Fruit fly (Drosophila melanogaster) whole organism, embryonic: ENCODE data around the gene cu.

Experiments
- Abd-B ChIP-seq: fragments of 200-800 bp; sonication (Bioruptor generic); optimal IDR thresholded peaks from 2 replicates; lab custom pipeline; 2018; ENCODE audit warnings: missing biosample characterization, mild to moderate bottlenecking, missing genetic modification characterization, moderate library complexity
- CG10321 ChIP-seq: fragments of 200-800 bp; sonication (Bioruptor generic); IDR thresholded peaks from 2 replicates; pipeline ENCODE4 v1.3.6; 2022; ENCODE audit warnings: missing biosample characterization, missing genetic modification characterization
- CG10565 ChIP-seq: fragments of 200-800 bp; sonication (Bioruptor generic); optimal IDR thresholded peaks from 3 replicates; lab custom pipeline; 2016; ENCODE audit warnings: missing biosample characterization, mild to moderate bottlenecking, missing genetic modification characterization
- CG12236 ChIP-seq: fragments of 200-800 bp; sonication (Bioruptor generic); optimal IDR thresholded peaks from 2 replicates; lab custom pipeline; 2016; ENCODE audit warnings: missing biosample characterization, missing genetic modification characterization
- CG14014 ChIP-seq: fragments of 200-800 bp; sonication (Bioruptor generic); IDR thresholded peaks from 2 replicates; pipeline ENCODE4 v1.3.6; 2022; ENCODE audit warnings: missing biosample characterization, missing genetic modification characterization
- CG15269 ChIP-seq: fragments of 200-800 bp; sonication (Bioruptor generic); optimal IDR thresholded peaks from 2 replicates; lab custom pipeline; 2018; ENCODE audit warnings: missing biosample characterization, mild to moderate bottlenecking, missing genetic modification characterization, moderate library complexity
- CG1603 ChIP-seq: fragments of 200-800 bp; sonication (Bioruptor generic); optimal IDR thresholded peaks from 2 replicates; lab custom pipeline; 2019; ENCODE audit warnings: missing biosample characterization, mild to moderate bottlenecking, missing genetic modification characterization, moderate library complexity
- CG16815 ChIP-seq: fragments of 200-800 bp; sonication (Bioruptor generic); optimal IDR thresholded peaks from 3 replicates; lab custom pipeline; 2017; ENCODE audit warnings: missing biosample characterization, mild to moderate bottlenecking, missing genetic modification characterization
- CG18599 ChIP-seq: fragments of 200-800 bp; sonication (Bioruptor generic); optimal IDR thresholded peaks from 3 replicates; lab custom pipeline; 2017; ENCODE audit warnings: missing biosample characterization, missing genetic modification characterization, mild to moderate bottlenecking, moderate library complexity, missing genetic modification reagents
- CG30403 ChIP-seq: fragments of 200-800 bp; sonication (Bioruptor generic); optimal IDR thresholded peaks from 3 replicates; lab custom pipeline; 2016; ENCODE audit warnings: missing biosample characterization, missing genetic modification characterization
- CG31224 ChIP-seq: fragments of 200-800 bp; sonication (Bioruptor generic); IDR thresholded peaks from 2 replicates; pipeline ENCODE4 v1.3.6; 2022; ENCODE audit warnings: missing biosample characterization, missing genetic modification characterization
- CG31388 ChIP-seq: fragments of 200-800 bp; sonication (Bioruptor generic); optimal IDR thresholded peaks from 2 replicates; lab custom pipeline; 2016; ENCODE audit warnings: missing biosample characterization, missing genetic modification characterization
- CG33557 ChIP-seq: fragments of 200-800 bp; sonication (Bioruptor generic); optimal IDR thresholded peaks from 2 replicates; lab custom pipeline; 2019; ENCODE audit warnings: missing biosample characterization, mild to moderate bottlenecking, missing genetic modification characterization, moderate library complexity
- CG3847 ChIP-seq: fragments of 200-800 bp; sonication (Bioruptor generic); IDR thresholded peaks from 2 replicates; pipeline ENCODE4 v1.3.6; 2022; ENCODE audit warnings: missing biosample characterization, missing genetic modification characterization
- CG43689 ChIP-seq: fragments of 200-800 bp; sonication (Bioruptor generic); IDR thresholded peaks from 2 replicates; pipeline ENCODE4 v1.3.6; 2022; ENCODE audit warnings: missing biosample characterization, missing genetic modification characterization
- CG4424 ChIP-seq: fragments of 200-800 bp; sonication (Bioruptor generic); optimal IDR thresholded peaks from 3 replicates; lab custom pipeline; 2016; ENCODE audit warnings: missing biosample characterization, missing genetic modification characterization
- CG4617 ChIP-seq: fragments of 200-800 bp; sonication (Bioruptor generic); optimal IDR thresholded peaks from 3 replicates; lab custom pipeline; 2016; ENCODE audit warnings: missing biosample characterization, missing genetic modification characterization, borderline replicate concordance
- CG4730 ChIP-seq: fragments of 200-800 bp; sonication (Bioruptor generic); IDR thresholded peaks from 2 replicates; pipeline ENCODE4 v1.3.6; 2022; ENCODE audit warnings: missing biosample characterization, missing genetic modification characterization
- CG4820 ChIP-seq: fragments of 200-800 bp; sonication (Bioruptor generic); optimal IDR thresholded peaks from 3 replicates; lab custom pipeline; 2016; ENCODE audit warnings: missing biosample characterization, missing genetic modification characterization
- CG6254 ChIP-seq: fragments of 200-800 bp; sonication (Bioruptor generic); optimal IDR thresholded peaks from 3 replicates; lab custom pipeline; 2017; ENCODE audit warnings: mild to moderate bottlenecking, missing biosample characterization, missing genetic modification reagents, missing genetic modification characterization
- CG7987 ChIP-seq: fragments of 200-800 bp; sonication (Bioruptor generic); optimal IDR thresholded peaks from 2 replicates; lab custom pipeline; 2018; ENCODE audit warnings: missing biosample characterization, mild to moderate bottlenecking, missing genetic modification characterization, moderate library complexity
- D19B ChIP-seq: fragments of 200-800 bp; sonication (Bioruptor generic); optimal IDR thresholded peaks from 2 replicates; lab custom pipeline; 2017; ENCODE audit warnings: missing biosample characterization, mild to moderate bottlenecking, missing genetic modification characterization
- E2f1 ChIP-seq: fragments of 200-800 bp; sonication (Bioruptor generic); IDR thresholded peaks from 2 replicates; pipeline ENCODE4 v1.3.6; 2022; ENCODE audit warnings: missing biosample characterization, missing genetic modification characterization
- Eip74EF ChIP-seq, 2 experiments: fragments of 200-800 bp in 1 of 2; fragments of >200 bp in 1 of 2; sonication (Bioruptor generic) in 1 of 2; optimal IDR thresholded peaks; 2 replicates each; lab custom pipeline; 2017 to 2019; ENCODE audit warnings: missing biosample characterization in 2 of 2, missing genetic modification characterization in 2 of 2, mild to moderate bottlenecking in 1 of 2, moderate library complexity in 1 of 2
- Hr3 ChIP-seq: fragments of 200-800 bp; sonication (Bioruptor generic); optimal IDR thresholded peaks from 3 replicates; lab custom pipeline; 2016; ENCODE audit warnings: missing biosample characterization, missing genetic modification characterization
- Mad ChIP-seq: fragments of 200-800 bp; sonication (Bioruptor generic); optimal IDR thresholded peaks from 2 replicates; lab custom pipeline; 2016; ENCODE audit warnings: missing biosample characterization, missing genetic modification characterization
- Myb ChIP-seq: fragments of 200-800 bp; sonication (Bioruptor generic); optimal IDR thresholded peaks from 2 replicates; lab custom pipeline; 2016; ENCODE audit warnings: missing biosample characterization, missing genetic modification characterization
- Nf-YB ChIP-seq: fragments of 200-800 bp; sonication (Bioruptor generic); optimal IDR thresholded peaks from 3 replicates; lab custom pipeline; 2019; ENCODE audit warnings: missing biosample characterization, mild to moderate bottlenecking, missing genetic modification characterization, moderate library complexity
- PHDP ChIP-seq: fragments of 200-800 bp; sonication (Bioruptor generic); optimal IDR thresholded peaks from 3 replicates; lab custom pipeline; 2018; ENCODE audit warnings: missing biosample characterization, mild to moderate bottlenecking, missing genetic modification characterization, moderate library complexity
- Ptx1 ChIP-seq: fragments of 200-800 bp; sonication (Bioruptor generic); IDR thresholded peaks from 2 replicates; pipeline ENCODE4 v1.3.6; 2022; ENCODE audit warnings: missing biosample characterization, missing genetic modification characterization
- Trl ChIP-seq, 3 experiments: fragments of >200 bp in 2 of 3; fragments of 200-800 bp in 1 of 3; sonication (Bioruptor generic) in 1 of 3; optimal IDR thresholded peaks; 2 replicates in 1 of 3; 3 replicates in 2 of 3; lab custom pipeline; 2016 to 2017; ENCODE audit warnings: missing biosample characterization in 1 of 3, missing genetic modification characterization in 1 of 3
- Xrp1 ChIP-seq: fragments of 200-800 bp; sonication (Bioruptor generic); IDR thresholded peaks from 2 replicates; pipeline ENCODE4 v1.3.6; 2022; ENCODE audit warnings: missing biosample characterization, missing genetic modification characterization
- cato ChIP-seq: fragments of 200-800 bp; sonication (Bioruptor generic); optimal IDR thresholded peaks from 2 replicates; lab custom pipeline; 2016; ENCODE audit warnings: missing biosample characterization, missing genetic modification characterization, borderline replicate concordance
- cg ChIP-seq: fragments of 200-800 bp; sonication (Bioruptor generic); optimal IDR thresholded peaks from 3 replicates; lab custom pipeline; 2019; ENCODE audit warnings: missing biosample characterization, mild to moderate bottlenecking, missing genetic modification characterization, moderate library complexity
- chn ChIP-seq: fragments of 200-800 bp; sonication (Bioruptor generic); optimal IDR thresholded peaks from 2 replicates; lab custom pipeline; 2016; ENCODE audit warnings: missing biosample characterization, missing genetic modification characterization
- cwo ChIP-seq: fragments of 200-800 bp; sonication (Bioruptor generic); optimal IDR thresholded peaks from 3 replicates; lab custom pipeline; 2017; ENCODE audit warnings: missing biosample characterization, missing genetic modification characterization, mild to moderate bottlenecking, moderate library complexity, missing genetic modification reagents
- en ChIP-seq: fragments of 200-800 bp; sonication (Bioruptor generic); optimal IDR thresholded peaks from 2 replicates; lab custom pipeline; 2016; ENCODE audit warnings: missing biosample characterization, missing genetic modification characterization
- ewg ChIP-seq: fragments of 200-800 bp; sonication (Bioruptor generic); optimal IDR thresholded peaks from 3 replicates; lab custom pipeline; 2017; ENCODE audit warnings: mild to moderate bottlenecking, missing biosample characterization, missing genetic modification reagents, missing genetic modification characterization
- grau ChIP-seq: fragments of 200-800 bp; optimal IDR thresholded peaks from 3 replicates; lab custom pipeline; 2019; ENCODE audit warnings: missing biosample characterization, mild to moderate bottlenecking, missing genetic modification characterization, moderate library complexity
- h ChIP-seq: fragments of >200 bp; optimal IDR thresholded peaks from 2 replicates; lab custom pipeline; 2017
- hth ChIP-seq: fragments of >200 bp; optimal IDR thresholded peaks from 2 replicates; lab custom pipeline; 2017; ENCODE audit warnings: inconsistent platforms
- ind ChIP-seq: fragments of 200-800 bp; sonication (Bioruptor generic); optimal IDR thresholded peaks from 3 replicates; lab custom pipeline; 2016; ENCODE audit warnings: missing biosample characterization, missing genetic modification characterization
- mirr ChIP-seq: fragments of 200-800 bp; sonication (Bioruptor generic); optimal IDR thresholded peaks from 3 replicates; lab custom pipeline; 2018; ENCODE audit warnings: missing biosample characterization, mild to moderate bottlenecking, missing genetic modification characterization
- mld ChIP-seq: fragments of 200-800 bp; sonication (Bioruptor generic); IDR thresholded peaks from 3 replicates; pipeline ENCODE4 v1.3.6; 2022; ENCODE audit warnings: missing biosample characterization, missing genetic modification characterization; ENCODE audit not compliant: partially characterized antibody
- p53 ChIP-seq: fragments of 200-800 bp; sonication (Bioruptor generic); optimal IDR thresholded peaks from 2 replicates; lab custom pipeline; 2016; ENCODE audit warnings: missing biosample characterization, missing genetic modification characterization
- ranshi ChIP-seq: fragments of 200-800 bp; sonication (Bioruptor generic); IDR thresholded peaks from 2 replicates; pipeline ENCODE4 v1.3.6; 2022; ENCODE audit warnings: missing biosample characterization, missing genetic modification characterization
- tll ChIP-seq, 2 experiments: fragments of 200-800 bp in 1 of 2; fragments of >200 bp in 1 of 2; sonication (Bioruptor generic) in 1 of 2; optimal IDR thresholded peaks; 2 replicates each; lab custom pipeline; 2017 to 2019; ENCODE audit warnings: missing biosample characterization in 2 of 2, missing genetic modification characterization in 2 of 2, mild to moderate bottlenecking in 1 of 2, moderate library complexity in 1 of 2
- tup ChIP-seq: fragments of 200-800 bp; sonication (Bioruptor generic); optimal IDR thresholded peaks from 2 replicates; lab custom pipeline; 2016; ENCODE audit warnings: missing biosample characterization, mild to moderate bottlenecking, missing genetic modification characterization, moderate library complexity
- twi ChIP-seq: fragments of 200-800 bp; optimal IDR thresholded peaks from 2 replicates; lab custom pipeline; 2019; ENCODE audit warnings: missing biosample characterization, mild to moderate bottlenecking, missing genetic modification characterization, moderate library complexity
- vvl ChIP-seq: fragments of 200-800 bp; sonication (Bioruptor generic); IDR thresholded peaks from 2 replicates; pipeline ENCODE4 v1.3.6; 2022; ENCODE audit warnings: missing biosample characterization, missing genetic modification characterization
- wdn ChIP-seq: fragments of 200-800 bp; sonication (Bioruptor generic); IDR thresholded peaks from 2 replicates; pipeline ENCODE4 v1.3.6; 2022; ENCODE audit warnings: missing biosample characterization, missing genetic modification characterization

The cu gene

DNA sequence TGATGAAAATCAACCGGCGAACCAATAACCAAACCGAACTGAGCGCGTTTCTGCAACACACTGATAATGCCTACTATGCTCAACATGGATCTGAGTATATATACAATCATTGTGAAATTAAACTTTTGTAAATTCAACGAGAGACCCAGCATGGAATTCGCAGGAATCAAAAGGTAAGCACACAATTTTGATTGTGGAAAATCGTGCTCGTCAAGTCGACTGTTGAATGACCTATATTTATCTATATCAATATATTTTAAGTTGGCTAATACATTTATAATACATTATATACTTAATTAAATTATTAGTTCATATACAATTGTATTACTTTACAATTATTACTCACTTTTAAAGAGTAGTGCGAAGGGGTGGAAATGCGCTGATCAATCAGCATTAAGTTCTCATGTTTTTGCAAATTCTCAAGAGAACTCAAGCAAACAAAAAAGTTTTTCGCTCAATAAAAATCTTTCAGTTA, 43.6 kb upstream of the cu start, which contains the start of gene Ugt302K1 (continued):
- TF ChIP-seq twi (tag; lab: Kevin White, UChicago) (no peak), CG33557 (no peak), Trl (optimal IDR thresholded peaks at IDR 0.05; lab: Kevin White, UChicago) (peak in 1 of 2 experiments; percentile 56), Trl (GFP tag; optimal IDR thresholded peaks at IDR 0.05; lab: Kevin White, UChicago) (no peak), tup (GFP tag; lab: Kevin White, UChicago) (no peak), tll (GFP tag; optimal IDR thresholded peaks at IDR 0.05; lab: Kevin White, UChicago) (no peak), CG31224 (GFP tag; lab: Robert Waterston, UW) (0 out of 2 replicates have a peak, but pooled peaks have one; percentile 22), ewg (GFP tag; lab: Kevin White, UChicago) (no peak), CG43689 (GFP tag; lab: Robert Waterston, UW) (no peak), CG7987 (GFP tag; lab: Kevin White, UChicago) (no peak), CG10321 (no peak), ranshi (no peak), CG15269 (no peak), CG16815 (GFP tag; lab: Kevin White, UChicago) (no peak), Abd-B (GFP tag; lab: Kevin White, UChicago) (no peak), wdn (GFP tag; lab: Robert Waterston, UW) (no peak), Eip74EF (GFP tag; optimal IDR thresholded peaks at IDR 0.05; lab: Kevin White, UChicago) (no peak), Xrp1 (GFP tag; lab: Robert Waterston, UW) (no peak), CG4424 (GFP tag; lab: Kevin White, UChicago) (no peak), cwo (peak; percentile 37), CG30403 (GFP tag; lab: Kevin White, UChicago) (no peak), CG14014 (GFP tag; lab: Robert Waterston, UW) (no peak), mirr (GFP tag; lab: Kevin White, UChicago) (no peak), Myb (GFP tag; lab: Kevin White, UChicago) (no peak), cg (GFP tag; lab: Kevin White, UChicago) (no peak), CG4617 (no peak), ind (peak; percentile 21), Nf-YB (no peak), CG1603 (tag; lab: Kevin White, UChicago) (no peak), h (no peak), CG10565 (GFP tag; lab: Kevin White, UChicago) (no peak), Mad (GFP tag; lab: Kevin White, UChicago) (no peak), chn (GFP tag; lab: Kevin White, UChicago) (no peak), vvl (GFP tag; lab: Robert Waterston, UW) (no peak), D19B (GFP tag; lab: Kevin White, UChicago) (peak; percentile 45), cato (GFP tag; lab: Kevin White, UChicago) (no peak), Ptx1 (GFP tag; lab: Robert Waterston, UW) (peak; percentile 43; the same call in 1 of the 2 replicates), CG6254 (GFP tag; lab: Kevin White, UChicago) (no peak), CG4730 (GFP tag; lab: Robert Waterston, UW) (no peak), CG12236 (GFP tag; lab: Kevin White, UChicago) (no peak), Hr3 (no peak), CG18599 (GFP tag; lab: Kevin White, UChicago) (peak; percentile 66), mld (GFP tag; lab: Robert Waterston, UW) (no peak), CG4820 (no peak), E2f1 (GFP tag; lab: Robert Waterston, UW) (no peak), p53 (no peak), CG31388 (GFP tag; lab: Kevin White, UChicago) (no peak), hth (lab: Kevin White, UChicago) (no peak), PHDP (no peak), en (no peak), grau (tag; lab: Kevin White, UChicago) (no peak), CG3847 (GFP tag; lab: Robert Waterston, UW) (0 out of 2 replicates have a peak, but pooled peaks have one; percentile 28)
